Worm (Caenorhabditis elegans) whole organism, mixed stage, embryonic: ENCODE data around the gene fbxc-14.

Experiments
- M03D4.4 ChIP-seq: sonication (generic microtip); optimal IDR thresholded peaks from 2 replicates; lab custom pipeline; 2017; ENCODE audit warnings: mild to moderate bottlenecking, missing genetic modification characterization, missing compliant biosample characterization
- bed-3 ChIP-seq: fragments of 200-800 bp; sonication (Bioruptor generic); optimal IDR thresholded peaks from 3 replicates; lab custom pipeline; 2018; ENCODE audit warnings: mild to moderate bottlenecking, missing genetic modification characterization, moderate library complexity, missing compliant biosample characterization
- blmp-1 ChIP-seq: fragments of 150-350 bp; optimal IDR thresholded peaks from 2 replicates; lab custom pipeline; 2014; ENCODE audit warnings: missing biosample characterization, missing genetic modification characterization
- ceh-43 ChIP-seq: fragments of 200-800 bp; sonication (Bioruptor generic); optimal IDR thresholded peaks from 2 replicates; lab custom pipeline; 2018; ENCODE audit warnings: mild to moderate bottlenecking, missing genetic modification characterization, moderate library complexity, missing compliant biosample characterization
- ceh-83 ChIP-seq: fragments of 200-800 bp; sonication (Bioruptor generic); optimal IDR thresholded peaks from 2 replicates; lab custom pipeline; 2018; ENCODE audit warnings: mild to moderate bottlenecking, missing genetic modification characterization, missing compliant biosample characterization
- ces-1 ChIP-seq: fragments of 150-350 bp; optimal IDR thresholded peaks from 2 replicates; lab custom pipeline; 2014; ENCODE audit warnings: missing biosample characterization, missing genetic modification reagents, missing genetic modification characterization
- cnd-1 ChIP-seq: fragments of 200-800 bp; sonication (Bioruptor generic); optimal IDR thresholded peaks from 2 replicates; lab custom pipeline; 2018; ENCODE audit warnings: mild to moderate bottlenecking, missing genetic modification characterization, missing compliant biosample characterization
- drap-1 ChIP-seq: fragments of 200-800 bp; sonication (Bioruptor generic); optimal IDR thresholded peaks from 3 replicates; lab custom pipeline; 2018; ENCODE audit warnings: mild to moderate bottlenecking, missing genetic modification characterization, missing compliant biosample characterization
- elt-1 ChIP-seq: sonication (generic microtip); optimal IDR thresholded peaks from 2 replicates; lab custom pipeline; 2017; ENCODE audit warnings: missing genetic modification characterization, mild to moderate bottlenecking, missing compliant biosample characterization, antibody characterized with exemption, moderate library complexity, borderline replicate concordance; ENCODE audit not compliant: insufficient read depth
- elt-3 ChIP-seq: fragments of 150-350 bp; optimal IDR thresholded peaks from 2 replicates; lab custom pipeline; 2014; ENCODE audit warnings: missing biosample characterization, missing genetic modification characterization
- flh-1 ChIP-seq: fragments of 200-800 bp; sonication (Bioruptor generic); optimal IDR thresholded peaks from 2 replicates; lab custom pipeline; 2018; ENCODE audit warnings: mild to moderate bottlenecking, missing genetic modification characterization, moderate library complexity, missing compliant biosample characterization
- ham-2 ChIP-seq: fragments of 200-800 bp; sonication (Bioruptor generic); optimal IDR thresholded peaks from 2 replicates; lab custom pipeline; 2018; ENCODE audit warnings: mild to moderate bottlenecking, missing genetic modification characterization, missing compliant biosample characterization
- hlh-1 ChIP-seq: fragments of 150-350 bp; optimal IDR thresholded peaks from 2 replicates; lab custom pipeline; 2014; ENCODE audit warnings: missing biosample characterization, missing genetic modification reagents, missing genetic modification characterization
- lin-13 ChIP-seq: fragments of 150-350 bp; optimal IDR thresholded peaks from 2 replicates; lab custom pipeline; 2014; ENCODE audit warnings: missing biosample characterization, missing genetic modification characterization
- lin-32 ChIP-seq: fragments of 200-800 bp; sonication (Bioruptor generic); optimal IDR thresholded peaks from 2 replicates; lab custom pipeline; 2018; ENCODE audit warnings: mild to moderate bottlenecking, missing genetic modification characterization, missing compliant biosample characterization
- lsy-2 ChIP-seq: fragments of 150-350 bp; optimal IDR thresholded peaks from 2 replicates; lab custom pipeline; 2014; ENCODE audit warnings: missing biosample characterization, missing genetic modification characterization
- mab-5 ChIP-seq: fragments of 150-350 bp; optimal IDR thresholded peaks from 2 replicates; lab custom pipeline; 2014; ENCODE audit warnings: missing biosample characterization, missing genetic modification characterization
- mep-1 ChIP-seq: fragments of 150-350 bp; optimal IDR thresholded peaks from 2 replicates; lab custom pipeline; 2017; ENCODE audit warnings: missing biosample characterization, missing genetic modification reagents, missing genetic modification characterization, inconsistent platforms
- mls-2 ChIP-seq: sonication (generic microtip); optimal IDR thresholded peaks from 2 replicates; lab custom pipeline; 2016; ENCODE audit warnings: mild to moderate bottlenecking, missing genetic modification characterization, moderate library complexity, missing compliant biosample characterization
- nhr-12 ChIP-seq: fragments of 150-350 bp; optimal IDR thresholded peaks from 2 replicates; lab custom pipeline; 2014; ENCODE audit warnings: missing biosample characterization, missing genetic modification characterization
- nhr-2 ChIP-seq: fragments of 150-350 bp; optimal IDR thresholded peaks from 2 replicates; lab custom pipeline; 2014; ENCODE audit warnings: missing biosample characterization, missing genetic modification characterization
- nhr-237 ChIP-seq: fragments of 150-350 bp; optimal IDR thresholded peaks from 2 replicates; lab custom pipeline; 2014; ENCODE audit warnings: missing biosample characterization, missing genetic modification characterization
- nhr-28 ChIP-seq: fragments of 150-350 bp; optimal IDR thresholded peaks from 2 replicates; lab custom pipeline; 2014; ENCODE audit warnings: missing biosample characterization, missing genetic modification characterization
- nhr-76 ChIP-seq: sonication (generic microtip); optimal IDR thresholded peaks from 2 replicates; lab custom pipeline; 2017; ENCODE audit warnings: missing biosample characterization, missing genetic modification characterization
- pha-4 ChIP-seq: fragments of 150-350 bp; optimal IDR thresholded peaks from 2 replicates; lab custom pipeline; 2018; ENCODE audit warnings: missing biosample characterization, missing genetic modification reagents, missing genetic modification characterization
- sem-2 ChIP-seq: fragments of 200-800 bp; sonication (Bioruptor generic); optimal IDR thresholded peaks from 2 replicates; lab custom pipeline; 2018; ENCODE audit warnings: mild to moderate bottlenecking, missing genetic modification characterization, missing compliant biosample characterization
- snpc-4 ChIP-seq: fragments of 150-350 bp; optimal IDR thresholded peaks from 2 replicates; lab custom pipeline; 2014; ENCODE audit warnings: missing biosample characterization, missing genetic modification characterization
- sptf-1 ChIP-seq: sonication (generic microtip); optimal IDR thresholded peaks from 2 replicates; lab custom pipeline; 2017; ENCODE audit warnings: mild to moderate bottlenecking, missing genetic modification characterization, moderate library complexity, missing compliant biosample characterization
- unc-120 ChIP-seq: sonication (generic microtip); optimal IDR thresholded peaks from 2 replicates; lab custom pipeline; 2017; ENCODE audit warnings: missing genetic modification characterization, missing compliant biosample characterization; ENCODE audit not compliant: poor library complexity, severe bottlenecking
- unc-39 ChIP-seq: fragments of 150-350 bp; optimal IDR thresholded peaks from 2 replicates; lab custom pipeline; 2014; ENCODE audit warnings: missing biosample characterization, missing genetic modification characterization
- unc-62 ChIP-seq: fragments of 150-350 bp; optimal IDR thresholded peaks from 2 replicates; lab custom pipeline; 2014; ENCODE audit warnings: missing biosample characterization, missing genetic modification reagents, missing genetic modification characterization
- zip-8 ChIP-seq: fragments of 150-350 bp; optimal IDR thresholded peaks from 2 replicates; lab custom pipeline; 2014; ENCODE audit warnings: missing biosample characterization, missing genetic modification characterization
- ztf-11 ChIP-seq: fragments of 150-350 bp; optimal IDR thresholded peaks from 2 replicates; lab custom pipeline; 2014; ENCODE audit warnings: missing biosample characterization, missing genetic modification characterization

Gene fbxc-14

ce11 chrII:973999-974398, at the start of gene fbxc-14:
Gene fbxc-14 (plus strand): TSS chrII:974299.
- no peak for TF ChIP-seq M03D4.4 (tag; lab: Kevin White, UChicago)
- TF ChIP-seq ztf-11 (tag; lab: Kevin White, UChicago) = no peak
- TF ChIP-seq nhr-237 = no peak
- no peak for TF ChIP-seq sem-2 (GFP tag; lab: Kevin White, UChicago)
- TF ChIP-seq elt-1 (tag; lab: Kevin White, UChicago) = no peak
- TF ChIP-seq nhr-28 (tag; lab: Kevin White, UChicago) = no peak
- TF ChIP-seq ces-1 (GFP tag; lab: Kevin White, UChicago) = no peak
- no peak for TF ChIP-seq nhr-12

- TF ChIP-seq elt-1 (tag; lab: Kevin White, UChicago) (no peak), ham-2 (no peak), sem-2 (GFP tag; lab: Kevin White, UChicago) (no peak), hlh-1 (tag; lab: Kevin White, UChicago) (no peak), M03D4.4 (tag; lab: Kevin White, UChicago) (no peak), nhr-237 (no peak), ces-1 (GFP tag; lab: Kevin White, UChicago) (no peak), flh-1 (GFP tag; lab: Kevin White, UChicago) (no peak)
- TF ChIP-seq, all 35 proteins: peak for 0
Measured at ce11 chrII:927331-927730, 46.8 kb upstream of the fbxc-14 start, which contains the start of gene R07C3.13. Gene R07C3.13 (minus strand): TSS chrII:927431.

ce11 chrII:930871-931270, 43.2 kb upstream of the fbxc-14 start, which contains the start of gene fbxc-34:
Gene fbxc-34 (plus strand): TSS chrII:931171.
- TF ChIP-seq hlh-1 (tag; lab: Kevin White, UChicago) = peak; percentile 33

- TF ChIP-seq ztf-11 (tag; lab: Kevin White, UChicago) (no peak), flh-1 (GFP tag; lab: Kevin White, UChicago) (no peak), hlh-1 (tag; lab: Kevin White, UChicago) (no peak), nhr-12 (no peak), bed-3 (GFP tag; lab: Kevin White, UChicago) (no peak), elt-1 (tag; lab: Kevin White, UChicago) (no peak), nhr-237 (no peak), ceh-83 (GFP tag; lab: Kevin White, UChicago) (no peak), drap-1 (no peak), cnd-1 (no peak), unc-39 (tag; lab: Kevin White, UChicago) (no peak), sptf-1 (tag; lab: Kevin White, UChicago) (no peak), ces-1 (GFP tag; lab: Kevin White, UChicago) (no peak), mep-1 (tag; lab: Kevin White, UChicago) (no peak)
Measured at ce11 chrII:932718-933117, 41.4 kb upstream of the fbxc-14 start, which contains the start of gene acs-15. Gene acs-15 (plus strand): TSS chrII:933018.

- TF ChIP-seq nhr-28 (tag; lab: Kevin White, UChicago) (no peak), lsy-2 (tag; lab: Kevin White, UChicago) (no peak), nhr-76 (tag; lab: Kevin White, UChicago) (no peak), M03D4.4 (tag; lab: Kevin White, UChicago) (no peak), unc-39 (tag; lab: Kevin White, UChicago) (no peak), unc-120 (tag; lab: Kevin White, UChicago) (no peak), ces-1 (GFP tag; lab: Kevin White, UChicago) (no peak), nhr-12 (no peak), bed-3 (GFP tag; lab: Kevin White, UChicago) (no peak), lin-32 (GFP tag; lab: Kevin White, UChicago) (peak; percentile 46), cnd-1 (peak; percentile 71), blmp-1 (tag; lab: Kevin White, UChicago) (no peak), lin-13 (tag; lab: Kevin White, UChicago) (no peak), mab-5 (tag; lab: Kevin White, UChicago) (no peak), ztf-11 (tag; lab: Kevin White, UChicago) (no peak), unc-62 (GFP tag; lab: Kevin White, UChicago) (no peak), elt-3 (tag; lab: Kevin White, UChicago) (no peak), flh-1 (GFP tag; lab: Kevin White, UChicago) (no peak), zip-8 (tag; lab: Kevin White, UChicago) (peak; percentile 64), drap-1 (no peak), nhr-237 (no peak), nhr-2 (tag; lab: Kevin White, UChicago) (peak; percentile 90), mls-2 (tag; lab: Kevin White, UChicago) (no peak), ceh-83 (GFP tag; lab: Kevin White, UChicago) (no peak), ceh-43 (GFP tag; lab: Kevin White, UChicago) (no peak), pha-4 (tag; lab: Kevin White, UChicago) (no peak), sptf-1 (tag; lab: Kevin White, UChicago) (no peak), snpc-4 (tag; lab: Kevin White, UChicago) (no peak), ham-2 (no peak)
- TF ChIP-seq, all 35 proteins: peak for 4
Measured at ce11 chrII:937265-937664, 36.8 kb upstream of the fbxc-14 start.
